Fruit fly (Drosophila melanogaster): ENCODE measurements around the gene CG44362.

DNA sequence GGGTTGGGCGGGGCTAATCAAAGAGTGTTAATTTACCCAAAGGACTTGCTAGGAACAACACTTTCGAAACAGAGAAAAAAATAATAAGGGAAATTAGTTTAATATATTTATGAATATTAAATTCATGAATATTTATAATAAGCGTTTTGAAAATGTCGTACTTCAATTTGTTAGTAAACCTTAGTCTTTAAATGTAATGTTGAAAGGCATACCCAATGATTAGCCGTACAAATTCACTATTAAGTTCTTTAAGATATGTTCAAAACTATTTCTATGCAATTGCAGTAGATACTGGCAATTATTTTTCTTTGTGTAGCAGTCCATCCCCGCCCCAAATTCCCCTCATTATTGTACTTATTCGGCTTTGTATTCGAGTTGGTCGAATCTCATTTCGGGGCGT, 13.2 kb downstream of the CG44362 start:
- no peak for TF ChIP-seq EcR (GFP tag; optimal IDR thresholded peaks at IDR 0.05)
- TF ChIP-seq CG9948 (tag; optimal IDR thresholded peaks at IDR 0.05) = no peak
- no peak for TF ChIP-seq CG10348 (GFP tag; IDR thresholded peaks at IDR 0.05)
- no peak for TF ChIP-seq Snoo (tag; optimal IDR thresholded peaks at IDR 0.05)
- no peak for TF ChIP-seq D1 (tag; optimal IDR thresholded peaks at IDR 0.05)
- TF ChIP-seq Pif1B (GFP tag; optimal IDR thresholded peaks at IDR 0.05) = no peak
